Worm (Caenorhabditis elegans): ENCODE data around the gene hacd-1.

hacd-1 gene

DNA sequence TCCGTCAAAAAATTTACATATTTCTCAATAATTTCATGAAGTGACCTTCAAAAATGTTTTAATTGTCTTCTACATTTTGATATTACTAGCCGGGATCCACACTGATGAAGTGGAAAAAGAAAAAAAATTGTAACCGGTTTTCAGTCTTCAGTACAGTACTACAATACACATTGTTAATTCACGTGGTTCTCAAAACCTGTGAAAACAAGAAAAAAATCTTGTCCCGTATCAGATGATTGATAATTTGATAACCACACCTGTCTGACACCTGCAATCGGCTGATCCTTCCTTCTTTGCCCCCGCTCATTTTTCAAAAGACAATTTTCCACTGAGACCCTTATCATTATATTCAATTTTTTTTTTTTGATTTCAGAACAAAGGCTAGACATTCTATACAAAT is 21.3 kb upstream of the hacd-1 start, which contains the start of gene R09B5.11 (continued):
- no peak for TF ChIP-seq sptf-1 (tag; optimal IDR thresholded peaks at IDR 0.05)
- TF ChIP-seq ces-1 (GFP tag; optimal IDR thresholded peaks at IDR 0.05): no peak
- TF ChIP-seq irx-1 (tag; optimal IDR thresholded peaks at IDR 0.05): no peak
- TF ChIP-seq zag-1 (tag; optimal IDR thresholded peaks at IDR 0.05): no peak
- no peak for TF ChIP-seq zip-4 (GFP tag; optimal IDR thresholded peaks at IDR 0.05)
- peak; percentile 44 for TF ChIP-seq nhr-19 (GFP tag; conservative IDR thresholded peaks at IDR 0.05)
- TF ChIP-seq egl-13 (tag; optimal IDR thresholded peaks at IDR 0.05): no peak
- TF ChIP-seq hlh-17 (GFP tag; optimal IDR thresholded peaks at IDR 0.05; ENCODE audit: borderline replicate concordance): no peak
- TF ChIP-seq snpc-4 (tag; optimal IDR thresholded peaks at IDR 0.05): no peak
- TF ChIP-seq unc-98 (GFP tag; IDR thresholded peaks at IDR 0.05): no peak
- TF ChIP-seq ceh-88 (GFP tag; IDR thresholded peaks at IDR 0.05): no peak
- peak; percentile 24 for TF ChIP-seq unc-130 (tag; optimal IDR thresholded peaks at IDR 0.05)
- TF ChIP-seq rnt-1 (tag; optimal IDR thresholded peaks at IDR 0.05): no peak
- no peak for TF ChIP-seq fos-1 (tag; optimal IDR thresholded peaks at IDR 0.05)
- no peak for TF ChIP-seq alr-1 (tag; optimal IDR thresholded peaks at IDR 0.05; ENCODE audit: borderline replicate concordance)
- peak; percentile 89 for TF ChIP-seq nhr-85 (tag)
- TF ChIP-seq unc-30 (tag; optimal IDR thresholded peaks at IDR 0.05): no peak
- TF ChIP-seq tbx-2 (tag; optimal IDR thresholded peaks at IDR 0.05): peak; percentile 37
- TF ChIP-seq fkh-4 (tag; optimal IDR thresholded peaks at IDR 0.05; ENCODE audit: borderline replicate concordance): no peak
- no peak for TF ChIP-seq C04F5.9 (tag; optimal IDR thresholded peaks at IDR 0.05)
- TF ChIP-seq elt-3 (tag; optimal IDR thresholded peaks at IDR 0.05): peak in 4 of 6 experiments; percentile 43 to 84 (median 58)
- TF ChIP-seq C34B4.2 (tag; optimal IDR thresholded peaks at IDR 0.05): no peak
- peak; percentile 84 for TF ChIP-seq lin-14 (GFP tag; optimal IDR thresholded peaks at IDR 0.05)

ce11 chrV:1442042-1442441 is 18.1 kb upstream of the hacd-1 start, which contains the start of gene cnc-11:
cnc-11 (plus strand) TSS chrV:1442342.
- TF ChIP-seq aha-1 (tag; optimal IDR thresholded peaks at IDR 0.05) (no peak), F16B12.6 (tag; optimal IDR thresholded peaks at IDR 0.05) (no peak), C04F5.9 (tag; optimal IDR thresholded peaks at IDR 0.05) (no peak), ztf-11 (tag; optimal IDR thresholded peaks at IDR 0.05) (no peak), nhr-11 (tag; optimal IDR thresholded peaks at IDR 0.05) (no peak), hlh-4 (tag; optimal IDR thresholded peaks at IDR 0.05) (no peak), lir-3 (tag; optimal IDR thresholded peaks at IDR 0.05; ENCODE audit: poor library complexity) (no peak), hlh-17 (GFP tag; optimal IDR thresholded peaks at IDR 0.05; ENCODE audit: borderline replicate concordance) (no peak)

- TF ChIP-seq fos-1 (tag; optimal IDR thresholded peaks at IDR 0.05) (no peak), ztf-11 (tag; optimal IDR thresholded peaks at IDR 0.05) (no peak), fkh-10 (GFP tag; optimal IDR thresholded peaks at IDR 0.05) (no peak), pax-3 (tag; optimal IDR thresholded peaks at IDR 0.05) (no peak), sptf-1 (tag; optimal IDR thresholded peaks at IDR 0.05) (no peak), lir-3 (tag; optimal IDR thresholded peaks at IDR 0.05; ENCODE audit: poor library complexity) (no peak), ceh-63 (GFP tag; optimal IDR thresholded peaks at IDR 0.05) (no peak), elt-3 (tag; optimal IDR thresholded peaks at IDR 0.05) (no peak), unc-130 (tag; optimal IDR thresholded peaks at IDR 0.05) (no peak), unc-98 (GFP tag; IDR thresholded peaks at IDR 0.05) (no peak), lin-15B (tag; optimal IDR thresholded peaks at IDR 0.05) (no peak), hlh-4 (tag; optimal IDR thresholded peaks at IDR 0.05) (no peak), alr-1 (tag; optimal IDR thresholded peaks at IDR 0.05; ENCODE audit: borderline replicate concordance) (no peak)
These were observed 16.0 kb upstream of the hacd-1 start, which contains the start of gene cnc-1 for ce11 chrV:1444180-1444579. cnc-1 (minus strand) TSS chrV:1444280.

DNA sequence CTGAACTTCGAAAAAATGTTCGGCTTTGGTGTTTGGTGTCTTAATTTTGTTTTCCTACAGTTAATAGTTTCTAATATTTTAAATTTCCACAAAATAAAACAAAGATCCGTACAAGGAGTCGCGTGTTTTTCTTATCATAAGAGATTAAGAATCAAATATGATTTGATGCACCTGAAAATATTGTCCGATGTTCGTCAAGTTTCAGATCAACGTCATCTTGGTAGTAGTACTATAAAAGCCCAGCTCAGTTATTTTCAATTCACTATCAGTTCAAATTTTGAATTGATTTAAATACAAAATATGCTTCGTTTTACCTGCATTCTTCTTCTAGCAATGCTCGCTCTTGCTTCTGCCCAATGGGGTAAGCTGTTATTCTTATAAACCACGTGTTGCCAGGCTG is 15.1 kb upstream of the hacd-1 start, which contains the start of gene cnc-5:
Gene cnc-5 (plus strand): TSS at position 301 of the 400 bp plus-strand sequence.
- TF ChIP-seq vab-15 (tag; optimal IDR thresholded peaks at IDR 0.05) (no peak), C34B4.2 (tag; optimal IDR thresholded peaks at IDR 0.05) (no peak), nhr-71 (tag; optimal IDR thresholded peaks at IDR 0.05) (no peak), nhr-77 (tag; optimal IDR thresholded peaks at IDR 0.05) (no peak), sup-37 (GFP tag; optimal IDR thresholded peaks at IDR 0.05) (no peak), unc-130 (tag; optimal IDR thresholded peaks at IDR 0.05) (no peak), fkh-4 (tag; optimal IDR thresholded peaks at IDR 0.05; ENCODE audit: borderline replicate concordance) (no peak)
